Fruit fly (Drosophila melanogaster) whole organism, prepupa: ENCODE measurements around the gene Rab18.

ENCODE experiments used
- CG10631 ChIP-seq: fragments of 200-800 bp; sonication (Bioruptor generic); optimal IDR thresholded peaks from 2 replicates; lab custom pipeline; 2016; ENCODE audit warnings: missing biosample characterization, missing genetic modification characterization
- CG31627 ChIP-seq: fragments of 200-800 bp; sonication (Bioruptor generic); optimal IDR thresholded peaks from 3 replicates; lab custom pipeline; 2016; ENCODE audit warnings: missing biosample characterization, missing genetic modification characterization
- CG8632 ChIP-seq: fragments of 200-800 bp; sonication (Bioruptor generic); optimal IDR thresholded peaks from 3 replicates; lab custom pipeline; 2016; ENCODE audit warnings: missing biosample characterization, missing genetic modification characterization
- Lpt ChIP-seq: fragments of 200-800 bp; sonication (Bioruptor generic); optimal IDR thresholded peaks from 3 replicates; lab custom pipeline; 2016; ENCODE audit warnings: missing biosample characterization, missing genetic modification characterization
- ss ChIP-seq, 2 experiments: fragments of 200-800 bp; sonication (Bioruptor generic); optimal IDR thresholded peaks; 2 replicates in 1 of 2; 3 replicates in 1 of 2; lab custom pipeline; 2017 to 2018; ENCODE audit warnings: mild to moderate bottlenecking in 2 of 2, missing biosample characterization in 2 of 2, missing genetic modification characterization in 2 of 2, moderate library complexity in 1 of 2

- TF ChIP-seq ss (GFP tag; optimal IDR thresholded peaks at IDR 0.05; lab: Kevin White, UChicago) (peak; percentile 10 to 55), CG8632 (GFP tag; lab: Kevin White, UChicago) (peak; percentile 73), CG31627 (GFP tag; lab: Kevin White, UChicago) (peak; percentile 84), CG10631 (GFP tag; lab: Kevin White, UChicago) (no peak), Lpt (GFP tag; lab: Kevin White, UChicago) (no peak)
Measured at dm6 chrX:5679079-5679932, 7.7 kb upstream of the Rab18 start.
